Worm (Caenorhabditis elegans) whole organism, mixed stage, embryonic: ENCODE results near the gene srw-145.

Source experiments
- bed-3 ChIP-seq: fragments of 200-800 bp; sonication (Bioruptor generic); optimal IDR thresholded peaks from 3 replicates; lab custom pipeline; 2018; ENCODE audit warnings: mild to moderate bottlenecking, missing genetic modification characterization, moderate library complexity, missing compliant biosample characterization
- blmp-1 ChIP-seq: fragments of 150-350 bp; optimal IDR thresholded peaks from 2 replicates; lab custom pipeline; 2014; ENCODE audit warnings: missing biosample characterization, missing genetic modification characterization
- ces-1 ChIP-seq: fragments of 150-350 bp; optimal IDR thresholded peaks from 2 replicates; lab custom pipeline; 2014; ENCODE audit warnings: missing biosample characterization, missing genetic modification reagents, missing genetic modification characterization
- sptf-1 ChIP-seq: sonication (generic microtip); optimal IDR thresholded peaks from 2 replicates; lab custom pipeline; 2017; ENCODE audit warnings: mild to moderate bottlenecking, missing genetic modification characterization, moderate library complexity, missing compliant biosample characterization
- unc-39 ChIP-seq: fragments of 150-350 bp; optimal IDR thresholded peaks from 2 replicates; lab custom pipeline; 2014; ENCODE audit warnings: missing biosample characterization, missing genetic modification characterization
- unc-62 ChIP-seq: fragments of 150-350 bp; optimal IDR thresholded peaks from 2 replicates; lab custom pipeline; 2014; ENCODE audit warnings: missing biosample characterization, missing genetic modification reagents, missing genetic modification characterization

- no peak for TF ChIP-seq blmp-1 (tag; lab: Kevin White, UChicago)
- no peak for TF ChIP-seq ces-1 (GFP tag; lab: Kevin White, UChicago)
- TF ChIP-seq sptf-1 (tag; lab: Kevin White, UChicago), result no peak
- TF ChIP-seq unc-62 (GFP tag; lab: Kevin White, UChicago), result no peak
- no peak for TF ChIP-seq bed-3 (GFP tag; lab: Kevin White, UChicago)
- TF ChIP-seq unc-39 (tag; lab: Kevin White, UChicago), result no peak
These were observed 37.7 kb upstream of the srw-145 start, which contains the start of gene oac-3 for ce11 chrV:13899213-13899612.
